Fruit fly (Drosophila melanogaster): ENCODE measurements around the gene Tudor-SN.

Gene Tudor-SN

DNA sequence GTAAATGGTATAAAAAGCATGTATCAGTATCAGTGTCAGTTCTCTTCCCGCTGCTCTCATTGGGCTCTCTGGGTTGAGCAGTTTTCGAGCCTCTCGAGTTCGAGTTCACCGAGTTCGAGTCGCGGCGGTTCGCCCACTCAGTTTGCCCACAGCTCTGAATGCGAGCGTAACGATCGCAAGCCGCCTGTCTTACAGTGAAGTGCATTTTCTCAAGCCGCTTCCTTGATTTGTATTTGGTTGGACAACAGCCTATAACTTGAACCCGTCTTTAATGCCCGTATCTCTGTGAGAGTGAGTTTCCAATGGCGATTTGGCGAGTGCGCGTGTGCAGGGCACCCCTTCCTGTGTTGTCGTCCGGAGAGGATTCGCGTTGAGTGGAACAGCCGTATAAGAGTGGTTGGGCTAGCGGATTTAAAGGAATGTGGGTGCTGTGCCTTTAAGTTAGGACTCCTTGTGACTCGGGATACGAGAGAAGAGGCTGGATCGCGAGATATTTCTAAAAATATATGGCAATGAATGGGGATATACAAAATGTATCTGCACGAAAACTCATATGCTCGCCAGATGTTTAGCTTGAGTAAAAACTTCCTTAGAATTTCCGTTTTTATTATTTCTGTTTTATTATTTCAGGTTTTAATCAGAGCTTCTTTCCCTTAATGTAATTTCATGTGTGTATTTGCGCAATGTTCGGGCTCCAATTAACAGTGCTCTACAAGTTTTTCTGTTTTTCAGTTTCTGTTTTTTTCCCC, 7.5 kb upstream of the Tudor-SN start (continued):
- no peak for TF ChIP-seq phol (tag; optimal IDR thresholded peaks at IDR 0.05)
- peak; percentile 78 for TF ChIP-seq nerfin-1 (tag; optimal IDR thresholded peaks at IDR 0.05)
- peak; percentile 77; the same call in 2 of the 3 replicates for TF ChIP-seq ci (GFP tag; IDR thresholded peaks at IDR 0.05)
- TF ChIP-seq CG17328 (GFP tag; IDR thresholded peaks at IDR 0.05): no peak
- TF ChIP-seq MTF-1 (GFP tag; optimal IDR thresholded peaks at IDR 0.05; ENCODE audit: borderline replicate concordance): no peak
- TF ChIP-seq br (optimal IDR thresholded peaks at IDR 0.05): no peak
- TF ChIP-seq Six4 (GFP tag; optimal IDR thresholded peaks at IDR 0.05): no peak
- no peak for TF ChIP-seq Awh (GFP tag; IDR thresholded peaks at IDR 0.05)
- no peak for TF ChIP-seq ttk (GFP tag; IDR thresholded peaks at IDR 0.05)
- no peak for TF ChIP-seq slou (GFP tag; optimal IDR thresholded peaks at IDR 0.05)
- TF ChIP-seq croc (GFP tag; conservative IDR thresholded peaks at IDR 0.05): no peak
- TF ChIP-seq CG11504 (tag; optimal IDR thresholded peaks at IDR 0.05): peak; percentile 3
- TF ChIP-seq Fer1 (GFP tag; optimal IDR thresholded peaks at IDR 0.05): no peak
- TF ChIP-seq Trl (optimal IDR thresholded peaks at IDR 0.05): peak; percentile 88 to 91
- TF ChIP-seq Trl (GFP tag; optimal IDR thresholded peaks at IDR 0.05): no peak
- no peak for TF ChIP-seq ftz-f1 (GFP tag; optimal IDR thresholded peaks at IDR 0.05)
- no peak for TF ChIP-seq gem (tag; optimal IDR thresholded peaks at IDR 0.05)
- no peak for TF ChIP-seq dm (GFP tag; optimal IDR thresholded peaks at IDR 0.05)
- no peak for TF ChIP-seq Hand (GFP tag; optimal IDR thresholded peaks at IDR 0.05)
- no peak for TF ChIP-seq CG17361 (GFP tag; IDR thresholded peaks at IDR 0.05)
- TF ChIP-seq zen2 (GFP tag; IDR thresholded peaks at IDR 0.05; ENCODE audit: partially characterized antibody): peak; percentile 57; the same call in 2 of the 3 replicates
- no peak for TF ChIP-seq CG12219 (GFP tag; optimal IDR thresholded peaks at IDR 0.05)
- TF ChIP-seq ewg (GFP tag; optimal IDR thresholded peaks at IDR 0.05): peak; percentile 72
- no peak for TF ChIP-seq dysf (GFP tag; IDR thresholded peaks at IDR 0.05)
- TF ChIP-seq pan (optimal IDR thresholded peaks at IDR 0.05): no peak
- no peak for TF ChIP-seq pan (GFP tag; optimal IDR thresholded peaks at IDR 0.05 in 1 of 2, IDR thresholded peaks at IDR 0.05 in 1 of 2)
- TF ChIP-seq CG17829 (tag; optimal IDR thresholded peaks at IDR 0.05): peak; percentile 2
- TF ChIP-seq CG9817 (tag; optimal IDR thresholded peaks at IDR 0.05): no peak
- TF ChIP-seq CG13894 (tag; optimal IDR thresholded peaks at IDR 0.05): peak; percentile 43
- no peak for TF ChIP-seq CG15601 (tag; optimal IDR thresholded peaks at IDR 0.05)
- no peak for TF ChIP-seq en (GFP tag; optimal IDR thresholded peaks at IDR 0.05)
- TF ChIP-seq chinmo (GFP tag; IDR thresholded peaks at IDR 0.05; ENCODE audit: partially characterized antibody): peak; percentile 92; the same call in 3 of the 4 replicates
- peak; percentile 99 for TF ChIP-seq pros (GFP tag; optimal IDR thresholded peaks at IDR 0.05)
- TF ChIP-seq prd (optimal IDR thresholded peaks at IDR 0.05): no peak
- TF ChIP-seq prd (GFP tag; IDR thresholded peaks at IDR 0.05): no peak
- peak; percentile 2 for TF ChIP-seq CG30403 (GFP tag; optimal IDR thresholded peaks at IDR 0.05)
- TF ChIP-seq sisA (GFP tag; IDR thresholded peaks at IDR 0.05): no peak
- TF ChIP-seq mirr (GFP tag; optimal IDR thresholded peaks at IDR 0.05): no peak
- TF ChIP-seq CG3726 (GFP tag; IDR thresholded peaks at IDR 0.05): no peak
- no peak for TF ChIP-seq tin (GFP tag; optimal IDR thresholded peaks at IDR 0.05)
- no peak for TF ChIP-seq CG9609 (GFP tag; optimal IDR thresholded peaks at IDR 0.05)
- no peak for TF ChIP-seq CG11085 (GFP tag; IDR thresholded peaks at IDR 0.05)
- TF ChIP-seq knrl (GFP tag; IDR thresholded peaks at IDR 0.05; ENCODE audit: partially characterized antibody): 0 out of 3 replicates have a peak, but pooled peaks have one; percentile 22
- TF ChIP-seq Opbp (GFP tag; IDR thresholded peaks at IDR 0.05; ENCODE audit: partially characterized antibody): peak; percentile 63; the same call in 1 of the 3 replicates
- TF ChIP-seq Spps (tag; optimal IDR thresholded peaks at IDR 0.05): no peak
- no peak for TF ChIP-seq lola (GFP tag; optimal IDR thresholded peaks at IDR 0.05)
- TF ChIP-seq chif (GFP tag; optimal IDR thresholded peaks at IDR 0.05): no peak
- TF ChIP-seq sim (GFP tag; IDR thresholded peaks at IDR 0.05): no peak
- no peak for TF ChIP-seq Sin3A (optimal IDR thresholded peaks at IDR 0.05)
- peak; percentile 39; the same call in 1 of the 3 replicates for TF ChIP-seq HLH4C (GFP tag; IDR thresholded peaks at IDR 0.05; ENCODE audit: partially characterized antibody)
